Worm (Caenorhabditis elegans): ENCODE measurements around the gene R151.1.

The R151.1 gene

DNA sequence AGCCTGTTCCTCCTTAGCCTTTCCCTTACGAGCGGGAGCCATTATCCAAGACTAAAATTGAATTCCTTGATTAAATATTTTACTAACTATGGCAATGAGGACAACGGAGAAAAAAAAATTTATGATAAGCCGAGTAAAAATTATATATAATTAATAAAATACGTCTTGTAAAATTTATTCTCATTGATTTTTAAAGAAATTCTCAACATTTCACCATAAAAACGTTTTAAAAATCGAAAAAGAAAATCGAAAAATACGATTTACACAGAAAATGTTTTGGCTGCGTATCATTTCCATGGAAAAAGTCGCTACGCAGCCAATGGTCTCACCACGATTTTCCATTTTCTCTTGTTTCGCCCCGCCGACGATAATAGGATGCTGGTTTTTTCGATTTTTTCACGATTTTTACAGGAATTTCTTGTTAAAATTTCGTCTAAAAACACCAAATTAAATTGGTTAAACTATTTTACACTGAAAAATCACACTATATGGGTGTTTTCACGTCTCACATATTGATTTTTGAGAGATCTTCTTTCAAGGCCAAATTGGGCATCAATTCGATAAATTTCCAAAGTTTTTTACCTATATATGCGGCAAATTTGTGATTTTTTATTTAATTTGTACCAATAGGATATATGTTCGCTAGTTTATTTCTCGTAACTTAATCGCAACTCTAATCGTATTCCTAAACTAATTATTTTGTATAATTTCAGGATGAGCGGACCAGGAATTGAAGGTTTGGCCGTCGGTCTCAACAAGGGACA is 36.6 kb upstream of the R151.1 start, which contains the start of the genes rps-14 and rpl-36 (continued):
- TF ChIP-seq egl-27 (tag; optimal IDR thresholded peaks at IDR 0.05) (no peak), ZK546.5 (tag; optimal IDR thresholded peaks at IDR 0.05) (peak in 1 of 2 experiments; percentile 85), ztf-11 (tag; optimal IDR thresholded peaks at IDR 0.05) (no peak), nhr-6 (tag; optimal IDR thresholded peaks at IDR 0.05) (peak; percentile 86), nhr-25 (tag; optimal IDR thresholded peaks at IDR 0.05; ENCODE audit: borderline replicate concordance, insufficient read depth) (peak; percentile 62), F37D6.2 (tag; optimal IDR thresholded peaks at IDR 0.05) (peak; percentile 57)

DNA sequence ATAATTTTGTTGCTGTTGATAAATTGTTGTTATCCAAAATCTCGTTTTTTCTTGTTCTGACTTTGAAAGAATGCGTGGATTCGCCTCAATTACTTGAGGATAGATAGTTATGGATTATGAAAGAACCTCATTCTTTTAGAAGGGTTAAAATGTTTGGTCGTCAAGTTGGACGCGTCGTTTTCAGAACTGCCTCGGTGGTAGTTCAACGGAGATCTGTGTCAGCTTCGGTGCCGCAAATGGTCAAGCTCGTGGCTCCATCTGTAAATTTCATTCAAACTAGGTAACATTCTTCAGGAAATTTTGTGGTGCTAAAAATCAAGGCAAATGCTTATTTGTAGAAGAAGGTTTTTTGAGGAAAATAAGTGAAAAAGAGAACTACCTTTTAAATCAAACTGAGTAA is 35.7 kb upstream of the R151.1 start, which contains the start of gene ndab-2:
Gene ndab-2, plus strand, starts transcription at position 140 of the 400 bp plus-strand sequence.
- TF ChIP-seq lir-3 (tag; optimal IDR thresholded peaks at IDR 0.05) (no peak), daf-16 (GFP tag; optimal IDR thresholded peaks at IDR 0.05) (no peak), daf-16 (tag; optimal IDR thresholded peaks at IDR 0.05) (no peak), php-3 (GFP tag; IDR thresholded peaks at IDR 0.05) (no peak), ZK546.5 (tag; optimal IDR thresholded peaks at IDR 0.05) (no peak), Y75B8A.6 (GFP tag; IDR thresholded peaks at IDR 0.05) (no peak), dmd-6 (GFP tag; IDR thresholded peaks at IDR 0.05) (no peak), egl-27 (tag; optimal IDR thresholded peaks at IDR 0.05) (no peak), ceh-20 (GFP tag; IDR thresholded peaks at IDR 0.05) (no peak), ceh-82 (tag; optimal IDR thresholded peaks at IDR 0.05) (no peak), ztf-7 (tag; optimal IDR thresholded peaks at IDR 0.05) (no peak), gei-8 (GFP tag; optimal IDR thresholded peaks at IDR 0.05) (no peak), daf-19 (GFP tag; conservative IDR thresholded peaks at IDR 0.05) (no peak), set-16 (GFP tag; IDR thresholded peaks at IDR 0.05) (no peak), ceh-28 (tag; optimal IDR thresholded peaks at IDR 0.05) (no peak), ctbp-1 (GFP tag; IDR thresholded peaks at IDR 0.05) (0 out of 2 replicates have a peak, but pooled peaks have one; percentile 39), dmd-9 (GFP tag; IDR thresholded peaks at IDR 0.05) (no peak), unc-39 (tag; optimal IDR thresholded peaks at IDR 0.05) (no peak), hlh-30 (tag; optimal IDR thresholded peaks at IDR 0.05; ENCODE audit: insufficient read depth) (no peak), egl-43 (GFP tag; IDR thresholded peaks at IDR 0.05) (peak; percentile 67; the same call in 1 of the 2 replicates), fkh-10 (GFP tag; optimal IDR thresholded peaks at IDR 0.05) (no peak), pha-4 (GFP tag; IDR thresholded peaks at IDR 0.05) (peak; percentile 52), pha-4 (tag; optimal IDR thresholded peaks at IDR 0.05) (no peak), nhr-6 (tag; optimal IDR thresholded peaks at IDR 0.05) (no peak), dpl-1 (GFP tag; optimal IDR thresholded peaks at IDR 0.05) (no peak), ama-1 (optimal IDR thresholded peaks at IDR 0.05) (peak; percentile 82), madf-9 (GFP tag; conservative IDR thresholded peaks at IDR 0.05) (no peak), dve-1 (tag; optimal IDR thresholded peaks at IDR 0.05; ENCODE audit: insufficient read depth) (no peak), hlh-11 (tag; optimal IDR thresholded peaks at IDR 0.05) (no peak), nhr-42 (GFP tag; IDR thresholded peaks at IDR 0.05) (no peak), zag-1 (tag; optimal IDR thresholded peaks at IDR 0.05) (no peak), lim-7 (GFP tag; IDR thresholded peaks at IDR 0.05) (no peak; the same call in 1 of the 2 replicates), ceh-62 (tag; optimal IDR thresholded peaks at IDR 0.05) (no peak), snpc-1.2 (GFP tag; IDR thresholded peaks at IDR 0.05) (peak; percentile 56; the same call in 1 of the 2 replicates), daf-12 (tag; optimal IDR thresholded peaks at IDR 0.05) (no peak), Y48G9A.11 (GFP tag; IDR thresholded peaks at IDR 0.05) (peak; percentile 51; the same call in 1 of the 2 replicates), Y105C5A.15 (GFP tag; IDR thresholded peaks at IDR 0.05) (peak; percentile 69; the same call in 1 of the 2 replicates), lsy-2 (tag; optimal IDR thresholded peaks at IDR 0.05) (peak in 1 of 2 experiments; percentile 14), nhr-25 (tag; optimal IDR thresholded peaks at IDR 0.05; ENCODE audit: borderline replicate concordance, insufficient read depth) (no peak), saeg-2 (GFP tag; IDR thresholded peaks at IDR 0.05) (no peak), cey-2 (tag; optimal IDR thresholded peaks at IDR 0.05; ENCODE audit: borderline replicate concordance, insufficient read depth) (no peak), hmg-1.1 (GFP tag; IDR thresholded peaks at IDR 0.05) (no peak), spr-1 (tag; optimal IDR thresholded peaks at IDR 0.05) (no peak), snpc-4 (tag; optimal IDR thresholded peaks at IDR 0.05) (no peak), nhr-102 (tag; optimal IDR thresholded peaks at IDR 0.05) (no peak)
